Worm (Caenorhabditis elegans) whole organism, L2 larva: ENCODE data around the gene clec-206.

Experiments used
- C34F6.9 ChIP-seq: fragments of 150-350 bp; optimal IDR thresholded peaks from 2 replicates; lab custom pipeline; 2014; ENCODE audit warnings: missing biosample characterization, missing genetic modification characterization
- F13H6.1 ChIP-seq: sonication (generic microtip); optimal IDR thresholded peaks from 2 replicates; lab custom pipeline; 2016; ENCODE audit warnings: missing genetic modification characterization, missing compliant biosample characterization
- R02D3.7 ChIP-seq: fragments of 150-350 bp; optimal IDR thresholded peaks from 2 replicates; lab custom pipeline; 2014; ENCODE audit warnings: missing biosample characterization, missing genetic modification characterization
- ZK546.5 ChIP-seq: sonication (generic microtip); optimal IDR thresholded peaks from 2 replicates; lab custom pipeline; 2017; ENCODE audit warnings: missing biosample characterization, missing genetic modification characterization
- alr-1 ChIP-seq: fragments of 150-350 bp; optimal IDR thresholded peaks from 2 replicates; lab custom pipeline; 2014; ENCODE audit warnings: missing biosample characterization, missing genetic modification characterization
- aly-2 ChIP-seq: fragments of 150-350 bp; optimal IDR thresholded peaks from 2 replicates; lab custom pipeline; 2014; ENCODE audit warnings: missing biosample characterization, missing genetic modification characterization
- crh-2 ChIP-seq: sonication (generic microtip); optimal IDR thresholded peaks from 2 replicates; lab custom pipeline; 2017; ENCODE audit warnings: missing biosample characterization, missing genetic modification characterization
- elt-1 ChIP-seq: fragments of 150-350 bp; optimal IDR thresholded peaks from 2 replicates; lab custom pipeline; 2014; ENCODE audit warnings: missing biosample characterization, missing genetic modification characterization
- elt-3 ChIP-seq: sonication (generic microtip); optimal IDR thresholded peaks from 2 replicates; lab custom pipeline; 2017; ENCODE audit warnings: missing biosample characterization, missing genetic modification characterization
- gmeb-1 ChIP-seq: fragments of 150-350 bp; optimal IDR thresholded peaks from 2 replicates; lab custom pipeline; 2014; ENCODE audit warnings: missing biosample characterization, missing genetic modification characterization
- lin-11 ChIP-seq: fragments of 150-350 bp; sonication (generic microtip); optimal IDR thresholded peaks from 2 replicates; lab custom pipeline; 2014; ENCODE audit warnings: missing biosample characterization, missing genetic modification characterization, inconsistent platforms, mixed read lengths
- mab-5 ChIP-seq: fragments of 150-350 bp; optimal IDR thresholded peaks from 2 replicates; lab custom pipeline; 2014; ENCODE audit warnings: missing biosample characterization, missing genetic modification characterization
- mbf-1 ChIP-seq: sonication (generic microtip); optimal IDR thresholded peaks from 2 replicates; lab custom pipeline; 2017; ENCODE audit warnings: missing biosample characterization, missing genetic modification characterization
- mdl-1 ChIP-seq, 2 experiments: fragments of 150-350 bp in 1 of 2; sonication (generic microtip) in 1 of 2; optimal IDR thresholded peaks; 2 replicates each; lab custom pipeline; 2017; ENCODE audit warnings: missing biosample characterization in 2 of 2, missing genetic modification characterization in 2 of 2
- nhr-11 ChIP-seq: fragments of 150-350 bp; optimal IDR thresholded peaks from 2 replicates; lab custom pipeline; 2014; ENCODE audit warnings: missing biosample characterization, missing genetic modification characterization
- nhr-12 ChIP-seq: fragments of 150-350 bp; optimal IDR thresholded peaks from 2 replicates; lab custom pipeline; 2014; ENCODE audit warnings: missing biosample characterization, missing genetic modification characterization
- nhr-129 ChIP-seq: fragments of 150-350 bp; optimal IDR thresholded peaks from 2 replicates; lab custom pipeline; 2014; ENCODE audit warnings: missing biosample characterization, missing genetic modification characterization
- nhr-21 ChIP-seq: fragments of 150-350 bp; optimal IDR thresholded peaks from 2 replicates; lab custom pipeline; 2014; ENCODE audit warnings: missing biosample characterization, missing genetic modification characterization
- nhr-237 ChIP-seq: fragments of 150-350 bp; optimal IDR thresholded peaks from 2 replicates; lab custom pipeline; 2014; ENCODE audit warnings: missing biosample characterization, missing genetic modification characterization
- nhr-25 ChIP-seq: fragments of 150-350 bp; sonication (generic microtip); optimal IDR thresholded peaks from 3 replicates; lab custom pipeline; 2014; ENCODE audit warnings: missing biosample characterization, missing genetic modification characterization
- nhr-6 ChIP-seq: fragments of 150-350 bp; optimal IDR thresholded peaks from 2 replicates; lab custom pipeline; 2014; ENCODE audit warnings: missing biosample characterization, missing genetic modification characterization
- nhr-77 ChIP-seq: fragments of 150-350 bp; optimal IDR thresholded peaks from 2 replicates; lab custom pipeline; 2014; ENCODE audit warnings: missing biosample characterization, missing genetic modification characterization
- sem-4 ChIP-seq: fragments of 150-350 bp; optimal IDR thresholded peaks from 2 replicates; lab custom pipeline; 2014; ENCODE audit warnings: missing biosample characterization, missing genetic modification reagents, missing genetic modification characterization
- skn-1 ChIP-seq: sonication (generic microtip); optimal IDR thresholded peaks from 2 replicates; lab custom pipeline; 2017; ENCODE audit warnings: missing biosample characterization, missing genetic modification characterization
- sma-3 ChIP-seq: sonication (generic microtip); optimal IDR thresholded peaks from 2 replicates; lab custom pipeline; 2016; ENCODE audit warnings: missing genetic modification reagents, missing genetic modification characterization, missing compliant biosample characterization
- snpc-4 ChIP-seq: fragments of 150-350 bp; optimal IDR thresholded peaks from 2 replicates; lab custom pipeline; 2014; ENCODE audit warnings: missing biosample characterization, missing genetic modification characterization
- unc-39 ChIP-seq: fragments of 150-350 bp; optimal IDR thresholded peaks from 2 replicates; lab custom pipeline; 2014; ENCODE audit warnings: missing biosample characterization, missing genetic modification characterization
- unc-55 ChIP-seq: fragments of 150-350 bp; sonication (generic microtip); optimal IDR thresholded peaks from 3 replicates; lab custom pipeline; 2014; ENCODE audit warnings: missing biosample characterization, missing genetic modification reagents, missing genetic modification characterization
- unc-62 ChIP-seq: fragments of 150-350 bp; optimal IDR thresholded peaks from 2 replicates; lab custom pipeline; 2014; ENCODE audit warnings: missing biosample characterization, missing genetic modification reagents, missing genetic modification characterization
- zag-1 ChIP-seq: fragments of 150-350 bp; optimal IDR thresholded peaks from 2 replicates; lab custom pipeline; 2014; ENCODE audit warnings: missing biosample characterization, missing genetic modification characterization
- ztf-1 ChIP-seq: fragments of 200-800 bp; sonication (Bioruptor generic); conservative IDR thresholded peaks from 2 replicates; pipeline ENCODE4 v1.3.6; 2022; ENCODE audit warnings: missing genetic modification characterization, missing compliant biosample characterization
- ztf-11 ChIP-seq: sonication (generic microtip); optimal IDR thresholded peaks from 2 replicates; lab custom pipeline; 2017; ENCODE audit warnings: missing biosample characterization, missing genetic modification characterization
- ztf-4 ChIP-seq: fragments of 150-350 bp; optimal IDR thresholded peaks from 2 replicates; lab custom pipeline; 2014; ENCODE audit warnings: missing biosample characterization, missing genetic modification characterization

The clec-206 gene

DNA sequence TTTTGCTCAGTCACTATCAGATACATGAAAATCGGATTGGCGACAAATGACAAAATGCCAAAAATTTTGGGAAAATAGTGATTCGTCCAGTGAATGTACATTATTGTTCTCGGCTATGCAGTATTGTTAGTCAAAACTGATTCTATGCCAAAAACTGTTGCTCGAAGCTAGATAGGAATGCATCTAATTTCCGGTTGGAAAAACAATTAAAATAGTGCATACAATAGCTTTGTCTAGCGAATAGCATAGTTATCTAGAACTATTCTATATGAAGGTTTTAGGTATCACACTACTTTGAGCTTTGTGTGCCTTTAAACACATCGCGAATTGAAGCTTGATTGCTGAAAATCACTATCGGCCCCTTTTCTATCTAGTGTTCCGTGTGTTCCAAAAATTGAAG, 39.3 kb downstream of the clec-206 start, which contains the start of gene srj-15:
Gene srj-15 (minus strand): TSS at position 101 of the 400 bp plus-strand sequence.
- TF ChIP-seq ZK546.5 = no peak
- TF ChIP-seq nhr-25 (tag; lab: Kevin White, UChicago) = no peak
- TF ChIP-seq C34F6.9 (tag; lab: Kevin White, UChicago) = no peak
- TF ChIP-seq unc-55 (GFP tag; lab: Kevin White, UChicago) = no peak
- no peak for TF ChIP-seq elt-3
- no peak for TF ChIP-seq mdl-1 (tag; optimal IDR thresholded peaks at IDR 0.05; lab: Kevin White, UChicago)
- no peak for TF ChIP-seq R02D3.7 (tag; lab: Kevin White, UChicago)
- TF ChIP-seq zag-1 (tag; lab: Kevin White, UChicago) = no peak
- TF ChIP-seq elt-1 (tag; lab: Kevin White, UChicago) = no peak
- TF ChIP-seq nhr-6 (tag; lab: Kevin White, UChicago) = no peak
- no peak for TF ChIP-seq ztf-11 (tag; lab: Kevin White, UChicago)
- TF ChIP-seq gmeb-1 (tag; lab: Kevin White, UChicago) = no peak
- no peak for TF ChIP-seq sem-4 (tag; lab: Kevin White, UChicago)

- no peak for TF ChIP-seq nhr-77 (tag; lab: Kevin White, UChicago)
- TF ChIP-seq ztf-4 (tag; lab: Kevin White, UChicago) = no peak
- no peak for TF ChIP-seq ztf-1 (GFP tag; lab: Robert Waterston, UW)
- TF ChIP-seq mab-5 (tag; lab: Kevin White, UChicago) = no peak
- no peak for TF ChIP-seq nhr-237 (tag; lab: Kevin White, UChicago)
- TF ChIP-seq nhr-11 (tag; lab: Kevin White, UChicago) = no peak
- no peak for TF ChIP-seq unc-39 (tag; lab: Kevin White, UChicago)
- TF ChIP-seq F13H6.1 (tag; lab: Kevin White, UChicago) = no peak
- no peak for TF ChIP-seq R02D3.7 (tag; lab: Kevin White, UChicago)
- TF ChIP-seq nhr-12 = no peak
- no peak for TF ChIP-seq aly-2 (tag; lab: Kevin White, UChicago)
These were observed 42.7 kb downstream of the clec-206 start, which contains the start of gene Y40B10B.1 for ce11 chrV:1961453-1961852. Y40B10B.1 (minus strand) TSS chrV:1961553.

DNA sequence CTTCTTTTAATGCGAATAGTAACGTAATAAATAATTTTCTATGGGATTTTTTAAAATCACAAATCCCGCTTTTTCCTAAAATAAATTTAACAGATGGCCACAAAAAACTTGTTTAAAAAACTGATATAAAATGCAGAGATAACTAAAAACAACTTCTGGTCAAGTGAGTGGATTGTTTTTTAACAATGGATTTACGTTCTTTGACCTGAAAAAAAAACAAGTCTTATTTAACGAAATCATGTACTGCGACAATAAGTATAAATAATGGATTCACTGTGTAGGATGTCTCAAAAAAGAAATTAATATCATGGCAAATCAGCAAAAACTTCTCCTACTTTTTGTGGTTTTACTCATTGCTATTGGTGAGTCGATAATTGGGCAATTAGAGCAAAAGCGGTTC, 47.0 kb downstream of the clec-206 start, which contains the start of gene fipr-25:
Gene fipr-25 (plus strand): TSS at position 301 of the 400 bp plus-strand sequence.
- TF ChIP-seq lin-11 (tag; lab: Kevin White, UChicago) (no peak), unc-62 (GFP tag; lab: Kevin White, UChicago) (no peak), alr-1 (no peak), nhr-237 (tag; lab: Kevin White, UChicago) (no peak), nhr-21 (no peak), ztf-1 (GFP tag; lab: Robert Waterston, UW) (no peak), mbf-1 (tag; lab: Kevin White, UChicago) (no peak), unc-55 (GFP tag; lab: Kevin White, UChicago) (no peak), elt-3 (no peak), unc-39 (tag; lab: Kevin White, UChicago) (no peak), nhr-129 (tag; lab: Kevin White, UChicago) (no peak)
- TF ChIP-seq, all 48 proteins: peak for 0

DNA sequence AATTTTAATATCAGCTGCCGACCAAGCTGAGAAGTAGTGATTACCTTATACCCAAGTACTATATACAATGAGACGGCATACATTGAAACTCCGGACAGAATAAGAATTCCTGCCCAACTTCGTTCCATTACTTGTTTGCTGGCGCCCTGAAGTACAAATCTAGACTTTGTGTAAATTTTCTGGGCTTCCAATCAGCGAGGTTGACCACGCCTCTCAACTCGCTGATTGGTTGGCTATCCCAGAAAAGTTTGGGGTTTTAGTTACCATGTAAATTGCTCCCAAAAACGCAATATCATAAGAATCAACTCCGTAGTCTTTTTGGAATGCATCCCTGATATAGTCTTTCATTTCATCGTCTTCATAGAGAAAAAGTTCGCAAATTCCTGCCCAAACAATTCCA, 48.9 kb downstream of the clec-206 start:
- TF ChIP-seq sem-4 (tag; lab: Kevin White, UChicago) (no peak), unc-55 (GFP tag; lab: Kevin White, UChicago) (no peak), elt-1 (tag; lab: Kevin White, UChicago) (no peak), skn-1 (no peak), mbf-1 (tag; lab: Kevin White, UChicago) (no peak), crh-2 (tag; lab: Kevin White, UChicago) (no peak), sma-3 (GFP tag; lab: Kevin White, UChicago) (no peak), nhr-21 (no peak), alr-1 (no peak), snpc-4 (tag; lab: Kevin White, UChicago) (no peak)
